Fruit fly (Drosophila melanogaster): ENCODE data around the gene CG43736.
A peak's percentile ranks its signal among the peaks of the same experiment; 100 is the strongest.

CG43736 gene

dm6 chrX:6843841-6844440 lies 19.7 kb upstream of the CG43736 start, which contains the start of the genes CG14435 and Tmf:
TSS of gene CG14435 (minus strand) at chrX:6843921.
TSS of gene Tmf (plus strand) at chrX:6844341.
- no peak for TF ChIP-seq Myc (optimal IDR thresholded peaks at IDR 0.05)
- TF ChIP-seq woc (GFP tag; optimal IDR thresholded peaks at IDR 0.05): peak; percentile 68
- TF ChIP-seq rgr (GFP tag; optimal IDR thresholded peaks at IDR 0.05): peak; percentile 76
- TF ChIP-seq HLH106 (tag; optimal IDR thresholded peaks at IDR 0.05): peak; percentile 86
- TF ChIP-seq br (GFP tag; optimal IDR thresholded peaks at IDR 0.05): peak; percentile 42
- peak; percentile 71 for TF ChIP-seq dmrt93B (GFP tag; optimal IDR thresholded peaks at IDR 0.05)
- TF ChIP-seq Sp1 (GFP tag; optimal IDR thresholded peaks at IDR 0.05): peak; percentile 81
- peak; percentile 73 for TF ChIP-seq CG9705 (GFP tag; optimal IDR thresholded peaks at IDR 0.05)
- TF ChIP-seq Abd-B (GFP tag; optimal IDR thresholded peaks at IDR 0.05): no peak
- TF ChIP-seq Rel (GFP tag; optimal IDR thresholded peaks at IDR 0.05): no peak
- TF ChIP-seq Rel (tag; optimal IDR thresholded peaks at IDR 0.05): peak; percentile 43
- no peak for TF ChIP-seq GATAd (GFP tag; optimal IDR thresholded peaks at IDR 0.05)
- TF ChIP-seq h (GFP tag; optimal IDR thresholded peaks at IDR 0.05): peak; percentile 69
- no peak for TF ChIP-seq CrebA (GFP tag; optimal IDR thresholded peaks at IDR 0.05; ENCODE audit: borderline replicate concordance)
- TF ChIP-seq pan (optimal IDR thresholded peaks at IDR 0.05): no peak
- TF ChIP-seq OdsH (GFP tag; optimal IDR thresholded peaks at IDR 0.05): peak; percentile 56
- TF ChIP-seq CG32264 (GFP tag; optimal IDR thresholded peaks at IDR 0.05): no peak
- peak; percentile 67 for TF ChIP-seq sv (GFP tag; optimal IDR thresholded peaks at IDR 0.05)
- no peak for TF ChIP-seq Jra (GFP tag; optimal IDR thresholded peaks at IDR 0.05)
- TF ChIP-seq dsf (GFP tag; optimal IDR thresholded peaks at IDR 0.05; ENCODE audit: borderline replicate concordance): peak; percentile 47
- TF ChIP-seq psq (GFP tag; optimal IDR thresholded peaks at IDR 0.05): peak; percentile 69
- peak; percentile 70 for TF ChIP-seq fru (GFP tag; optimal IDR thresholded peaks at IDR 0.05)
- no peak for TF ChIP-seq dl (GFP tag; optimal IDR thresholded peaks at IDR 0.05; ENCODE audit: insufficient read depth in 1 of 2, partially characterized antibody in 2 of 2)
- TF ChIP-seq sage (GFP tag; optimal IDR thresholded peaks at IDR 0.05): peak; percentile 17
- peak in 1 of 2 experiments; percentile 82 for TF ChIP-seq foxo (GFP tag; optimal IDR thresholded peaks at IDR 0.05)
- peak; percentile 54 for TF ChIP-seq ey (GFP tag; optimal IDR thresholded peaks at IDR 0.05)

- TF ChIP-seq fru (GFP tag; optimal IDR thresholded peaks at IDR 0.05) (peak; percentile 89), N (GFP tag; optimal IDR thresholded peaks at IDR 0.05) (no peak), CG9705 (GFP tag; optimal IDR thresholded peaks at IDR 0.05) (peak; percentile 80), br (GFP tag; optimal IDR thresholded peaks at IDR 0.05) (peak; percentile 79), dmrt93B (GFP tag; optimal IDR thresholded peaks at IDR 0.05) (peak; percentile 62), tai (GFP tag; optimal IDR thresholded peaks at IDR 0.05) (no peak), h (GFP tag; optimal IDR thresholded peaks at IDR 0.05) (peak; percentile 87), Jra (GFP tag; optimal IDR thresholded peaks at IDR 0.05) (peak; percentile 77), dsf (GFP tag; optimal IDR thresholded peaks at IDR 0.05; ENCODE audit: borderline replicate concordance) (peak; percentile 49), Rel (GFP tag; optimal IDR thresholded peaks at IDR 0.05) (no peak), Rel (tag; optimal IDR thresholded peaks at IDR 0.05) (peak; percentile 95), rgr (GFP tag; optimal IDR thresholded peaks at IDR 0.05) (peak; percentile 87), Abd-B (GFP tag; optimal IDR thresholded peaks at IDR 0.05) (no peak), OdsH (GFP tag; optimal IDR thresholded peaks at IDR 0.05) (peak; percentile 84), ey (GFP tag; optimal IDR thresholded peaks at IDR 0.05) (peak; percentile 81), sage (GFP tag; optimal IDR thresholded peaks at IDR 0.05) (peak; percentile 55), Hr83 (GFP tag; optimal IDR thresholded peaks at IDR 0.05; ENCODE audit: poor library complexity, severe bottlenecking) (peak; percentile 6), brk (GFP tag; optimal IDR thresholded peaks at IDR 0.05) (no peak), CG32264 (GFP tag; optimal IDR thresholded peaks at IDR 0.05) (no peak), pan (optimal IDR thresholded peaks at IDR 0.05) (no peak), Hnf4 (GFP tag; optimal IDR thresholded peaks at IDR 0.05) (peak; percentile 87), Hr78 (GFP tag; optimal IDR thresholded peaks at IDR 0.05) (no peak), HLH106 (tag; optimal IDR thresholded peaks at IDR 0.05) (peak; percentile 90), usp (GFP tag; optimal IDR thresholded peaks at IDR 0.05) (no peak), woc (GFP tag; optimal IDR thresholded peaks at IDR 0.05) (peak; percentile 84), Dfd (GFP tag; optimal IDR thresholded peaks at IDR 0.05) (no peak), lola (GFP tag; optimal IDR thresholded peaks at IDR 0.05) (no peak), Sp1 (GFP tag; optimal IDR thresholded peaks at IDR 0.05) (peak; percentile 88), sv (GFP tag; optimal IDR thresholded peaks at IDR 0.05) (peak; percentile 76), Myc (optimal IDR thresholded peaks at IDR 0.05) (no peak), foxo (GFP tag; optimal IDR thresholded peaks at IDR 0.05) (peak in 1 of 2 experiments; percentile 91), psq (GFP tag; optimal IDR thresholded peaks at IDR 0.05) (peak; percentile 90)
Measured at dm6 chrX:6849178-6849956, 14.3 kb upstream of the CG43736 start, which contains the start of the genes Cht11 and CG4558. TSS of gene Cht11 (minus strand) at chrX:6849517. TSS of gene CG4558 (plus strand) at chrX:6849770.

Measured in whole organism, wandering third instar larva.